Worm (Caenorhabditis elegans) whole organism, early embryonic: ENCODE data around the gene T11F9.14.

Experiments
- B0310.2 ChIP-seq: sonication (generic microtip); optimal IDR thresholded peaks from 2 replicates; lab custom pipeline; 2016; ENCODE audit warnings: mild to moderate bottlenecking, missing genetic modification characterization, missing compliant biosample characterization
- ama-1 ChIP-seq: fragments of 150-350 bp; optimal IDR thresholded peaks from 2 replicates; lab custom pipeline; 2014
- flt-1 ChIP-seq: fragments of 200-800 bp; sonication (Bioruptor generic); IDR thresholded peaks from 2 replicates; pipeline ENCODE4 v1.3.6; 2022; ENCODE audit warnings: missing genetic modification characterization, missing compliant biosample characterization
- scrt-1 ChIP-seq: fragments of 200-800 bp; sonication (Bioruptor generic); IDR thresholded peaks from 2 replicates; pipeline ENCODE4 v1.3.6; 2022; ENCODE audit warnings: missing genetic modification characterization, missing compliant biosample characterization
- sea-1 ChIP-seq: fragments of 200-800 bp; sonication (Bioruptor generic); conservative IDR thresholded peaks from 2 replicates; pipeline ENCODE4 v1.3.6; 2022; ENCODE audit warnings: missing genetic modification characterization, missing compliant biosample characterization
- tbx-37 ChIP-seq: fragments of 200-800 bp; sonication (Bioruptor generic); conservative IDR thresholded peaks from 2 replicates; pipeline ENCODE4 v1.3.6; 2022; ENCODE audit warnings: missing genetic modification reagents, missing genetic modification characterization, missing compliant biosample characterization

DNA sequence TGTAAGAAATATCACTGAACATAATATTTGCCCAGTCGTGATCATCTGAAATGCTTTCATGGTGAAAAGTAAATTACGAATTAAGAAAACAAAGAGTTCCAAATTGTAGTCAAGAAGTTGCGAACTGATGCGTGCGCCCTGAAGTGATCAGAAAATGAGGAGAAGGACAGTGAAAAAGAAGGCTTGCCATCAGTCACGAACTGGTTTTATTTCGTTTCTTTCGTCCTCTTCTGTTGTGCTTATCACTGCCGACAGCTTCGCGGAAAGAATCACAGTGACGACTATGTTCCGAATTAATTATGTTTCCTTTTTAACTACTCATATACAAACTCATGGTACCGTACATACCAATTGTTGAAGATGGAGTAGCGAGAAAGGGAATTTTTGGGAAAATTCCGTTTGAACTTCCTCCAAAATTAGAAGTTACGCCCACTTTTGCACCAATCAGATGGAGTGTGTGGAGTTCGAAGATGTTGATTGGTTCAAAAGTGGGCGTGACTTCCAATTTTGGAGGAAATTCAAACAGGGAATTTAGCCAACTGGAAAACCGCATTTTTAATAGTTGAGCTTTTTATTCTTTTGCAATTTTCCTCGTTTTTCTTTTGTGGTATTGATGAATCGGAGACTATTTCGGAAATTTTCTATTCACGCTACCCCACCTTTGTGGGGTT, 22.6 kb upstream of the T11F9.14 start, which contains the start of gene C55A6.12:
- TF ChIP-seq ama-1 (lab: Kevin White, UChicago) (no peak), scrt-1 (GFP tag; lab: Robert Waterston, UW) (no peak), B0310.2 (tag; lab: Kevin White, UChicago) (no peak), tbx-37 (GFP tag; lab: Robert Waterston, UW) (no peak), flt-1 (GFP tag; lab: Robert Waterston, UW) (no peak), sea-1 (GFP tag; lab: Robert Waterston, UW) (no peak)
